Fruit fly (Drosophila melanogaster) whole organism, embryonic: ENCODE measurements around the gene Nf-YA.
A peak's percentile ranks its signal among the peaks of the same experiment; 100 is the strongest.

Source experiments
- Abd-B ChIP-seq: fragments of 200-800 bp; sonication (Bioruptor generic); optimal IDR thresholded peaks from 2 replicates; lab custom pipeline; 2018; ENCODE audit warnings: missing biosample characterization, mild to moderate bottlenecking, missing genetic modification characterization, moderate library complexity
- Atf6 ChIP-seq: fragments of 200-800 bp; sonication (Bioruptor generic); IDR thresholded peaks from 2 replicates; pipeline ENCODE4 v1.3.6; 2022; ENCODE audit warnings: missing biosample characterization, missing genetic modification characterization
- B-H1 ChIP-seq: fragments of 200-800 bp; sonication (Bioruptor generic); IDR thresholded peaks from 3 replicates; pipeline ENCODE4 v1.3.6; 2022; ENCODE audit warnings: missing biosample characterization, missing genetic modification characterization
- CG10979 ChIP-seq: fragments of 200-800 bp; sonication (Bioruptor generic); optimal IDR thresholded peaks from 2 replicates; lab custom pipeline; 2018; ENCODE audit warnings: missing biosample characterization, mild to moderate bottlenecking, missing genetic modification characterization, moderate library complexity
- CG11093 ChIP-seq: fragments of 200-800 bp; sonication (Bioruptor generic); IDR thresholded peaks from 3 replicates; pipeline ENCODE4 v1.3.6; 2022; ENCODE audit warnings: missing biosample characterization, missing genetic modification characterization
- CG11504 ChIP-seq: fragments of 200-800 bp; sonication (Bioruptor generic); optimal IDR thresholded peaks from 3 replicates; lab custom pipeline; 2019; ENCODE audit warnings: missing biosample characterization, mild to moderate bottlenecking, missing genetic modification characterization, moderate library complexity
- CG12219 ChIP-seq: fragments of 200-800 bp; sonication (Bioruptor generic); optimal IDR thresholded peaks from 3 replicates; lab custom pipeline; 2018; ENCODE audit warnings: missing biosample characterization, mild to moderate bottlenecking, missing genetic modification characterization
- CG12769 ChIP-seq: fragments of 200-800 bp; sonication (Bioruptor generic); optimal IDR thresholded peaks from 2 replicates; lab custom pipeline; 2019; ENCODE audit warnings: missing biosample characterization, mild to moderate bottlenecking, missing genetic modification characterization, moderate library complexity
- CG14860 ChIP-seq: fragments of 200-800 bp; sonication (Bioruptor generic); IDR thresholded peaks from 3 replicates; pipeline ENCODE4 v1.3.6; 2022; ENCODE audit warnings: missing biosample characterization, missing genetic modification characterization; ENCODE audit not compliant: partially characterized antibody
- CG15514 ChIP-seq: fragments of 200-800 bp; sonication (Bioruptor generic); optimal IDR thresholded peaks from 3 replicates; lab custom pipeline; 2017; ENCODE audit warnings: missing biosample characterization, missing genetic modification characterization, mild to moderate bottlenecking, moderate library complexity, missing genetic modification reagents
- CG17186 ChIP-seq: fragments of 200-800 bp; sonication (Bioruptor generic); optimal IDR thresholded peaks from 3 replicates; lab custom pipeline; 2017; ENCODE audit warnings: missing biosample characterization, missing genetic modification reagents, missing genetic modification characterization
- CG17328 ChIP-seq: fragments of 200-800 bp; sonication (Bioruptor generic); IDR thresholded peaks from 2 replicates; pipeline ENCODE4 v1.3.6; 2022; ENCODE audit warnings: missing biosample characterization, missing genetic modification characterization
- CG17359 ChIP-seq: fragments of 200-800 bp; sonication (Bioruptor generic); optimal IDR thresholded peaks from 3 replicates; lab custom pipeline; 2018; ENCODE audit warnings: missing biosample characterization, mild to moderate bottlenecking, missing genetic modification characterization, moderate library complexity
- CG2129 ChIP-seq: fragments of 200-800 bp; sonication (Bioruptor generic); IDR thresholded peaks from 2 replicates; pipeline ENCODE4 v1.3.6; 2022; ENCODE audit warnings: missing biosample characterization, missing genetic modification characterization; ENCODE audit not compliant: partially characterized antibody
- CG31365 ChIP-seq: fragments of 200-800 bp; sonication (Bioruptor generic); optimal IDR thresholded peaks from 2 replicates; lab custom pipeline; 2018; ENCODE audit warnings: missing biosample characterization, mild to moderate bottlenecking, missing genetic modification characterization
- CG32772 ChIP-seq: fragments of 200-800 bp; sonication (Bioruptor generic); IDR thresholded peaks from 2 replicates; pipeline ENCODE4 v1.3.6; 2022; ENCODE audit warnings: missing biosample characterization, missing genetic modification characterization
- CG34422 ChIP-seq: fragments of 200-800 bp; sonication (Bioruptor generic); IDR thresholded peaks from 3 replicates; pipeline ENCODE4 v1.3.6; 2022; ENCODE audit warnings: missing biosample characterization, missing genetic modification characterization
- CG4854 ChIP-seq: fragments of 200-800 bp; sonication (Bioruptor generic); optimal IDR thresholded peaks from 2 replicates; lab custom pipeline; 2016; ENCODE audit warnings: missing biosample characterization, missing genetic modification characterization, inconsistent platforms
- CG6791 ChIP-seq: fragments of 200-800 bp; sonication (Bioruptor generic); IDR thresholded peaks from 3 replicates; pipeline ENCODE4 v1.3.6; 2022; ENCODE audit warnings: missing biosample characterization, missing genetic modification characterization; ENCODE audit not compliant: partially characterized antibody
- CG7357 ChIP-seq: fragments of 200-800 bp; sonication (Bioruptor generic); IDR thresholded peaks from 3 replicates; pipeline ENCODE4 v1.3.6; 2022; ENCODE audit warnings: missing biosample characterization, missing genetic modification characterization
- CG7786 ChIP-seq: fragments of 200-800 bp; sonication (Bioruptor generic); optimal IDR thresholded peaks from 2 replicates; lab custom pipeline; 2016; ENCODE audit warnings: missing biosample characterization, missing genetic modification characterization
- Dref ChIP-seq: fragments of 200-800 bp; sonication (Bioruptor generic); IDR thresholded peaks from 2 replicates; pipeline ENCODE4 v1.3.6; 2022; ENCODE audit warnings: missing biosample characterization, missing genetic modification characterization
- Fer3 ChIP-seq: fragments of 200-800 bp; sonication (Bioruptor generic); optimal IDR thresholded peaks from 2 replicates; lab custom pipeline; 2018; ENCODE audit warnings: missing biosample characterization, mild to moderate bottlenecking, missing genetic modification characterization, moderate library complexity
- Gsc ChIP-seq: fragments of 200-800 bp; sonication (Bioruptor generic); IDR thresholded peaks from 2 replicates; pipeline ENCODE4 v1.3.6; 2022; ENCODE audit warnings: missing biosample characterization, missing genetic modification characterization
- HmgD ChIP-seq: fragments of 200-800 bp; sonication (Bioruptor generic); optimal IDR thresholded peaks from 3 replicates; lab custom pipeline; 2016; ENCODE audit warnings: missing biosample characterization, missing genetic modification characterization
- Jarid2 ChIP-seq: fragments of 200-800 bp; sonication (Bioruptor generic); optimal IDR thresholded peaks from 3 replicates; lab custom pipeline; 2017; ENCODE audit warnings: mild to moderate bottlenecking, missing biosample characterization, missing genetic modification reagents, missing genetic modification characterization
- Med ChIP-seq: fragments of 200-800 bp; sonication (Bioruptor generic); peaks from one replicate; lab custom pipeline; 2016; ENCODE audit warnings: missing biosample characterization, missing genetic modification characterization, mild to moderate bottlenecking, inconsistent platforms, moderate library complexity
- NfI ChIP-seq: fragments of 200-800 bp; sonication (Bioruptor generic); optimal IDR thresholded peaks from 3 replicates; lab custom pipeline; 2018; ENCODE audit warnings: missing biosample characterization, mild to moderate bottlenecking, missing genetic modification characterization, moderate library complexity
- ara ChIP-seq: fragments of 200-800 bp; sonication (Bioruptor generic); IDR thresholded peaks from 2 replicates; pipeline ENCODE4 v1.3.6; 2022; ENCODE audit warnings: missing biosample characterization, missing genetic modification characterization
- az2 ChIP-seq: fragments of 200-800 bp; sonication (Bioruptor generic); optimal IDR thresholded peaks from 3 replicates; lab custom pipeline; 2016; ENCODE audit warnings: missing biosample characterization, missing genetic modification characterization
- crol ChIP-seq: fragments of 200-800 bp; sonication (Bioruptor generic); IDR thresholded peaks from 2 replicates; pipeline ENCODE4 v1.3.6; 2022; ENCODE audit warnings: missing biosample characterization, missing genetic modification characterization
- crp ChIP-seq, 2 experiments: fragments of 200-800 bp; sonication (Bioruptor generic); optimal IDR thresholded peaks; 2 replicates in 1 of 2; 3 replicates in 1 of 2; lab custom pipeline; 2017; ENCODE audit warnings: missing biosample characterization in 2 of 2, missing genetic modification characterization in 2 of 2, mild to moderate bottlenecking in 1 of 2, moderate library complexity in 1 of 2
- en ChIP-seq: fragments of 200-800 bp; sonication (Bioruptor generic); optimal IDR thresholded peaks from 2 replicates; lab custom pipeline; 2016; ENCODE audit warnings: missing biosample characterization, missing genetic modification characterization
- esg ChIP-seq: fragments of 200-800 bp; sonication (Bioruptor generic); conservative IDR thresholded peaks from 2 replicates; pipeline ENCODE4 v1.3.6; 2022; ENCODE audit warnings: missing biosample characterization, missing genetic modification characterization
- fd96Cb ChIP-seq: fragments of 200-800 bp; sonication (Bioruptor generic); optimal IDR thresholded peaks from 2 replicates; lab custom pipeline; 2018; ENCODE audit warnings: missing biosample characterization, mild to moderate bottlenecking, missing genetic modification characterization, moderate library complexity
- gem ChIP-seq: fragments of 200-800 bp; sonication (Bioruptor generic); optimal IDR thresholded peaks from 2 replicates; lab custom pipeline; 2019; ENCODE audit warnings: missing biosample characterization, mild to moderate bottlenecking, missing genetic modification characterization, moderate library complexity
- jumu ChIP-seq: fragments of 200-800 bp; sonication (Bioruptor generic); optimal IDR thresholded peaks from 3 replicates; lab custom pipeline; 2016; ENCODE audit warnings: missing biosample characterization, missing genetic modification characterization
- kah ChIP-seq: fragments of 200-800 bp; sonication (Bioruptor generic); optimal IDR thresholded peaks from 2 replicates; lab custom pipeline; 2018; ENCODE audit warnings: missing biosample characterization, mild to moderate bottlenecking, missing genetic modification characterization
- lmd ChIP-seq: fragments of 200-800 bp; sonication (Bioruptor generic); IDR thresholded peaks from 2 replicates; pipeline ENCODE4 v1.3.6; 2022; ENCODE audit warnings: missing biosample characterization, missing genetic modification characterization
- mld ChIP-seq: fragments of 200-800 bp; sonication (Bioruptor generic); IDR thresholded peaks from 3 replicates; pipeline ENCODE4 v1.3.6; 2022; ENCODE audit warnings: missing biosample characterization, missing genetic modification characterization; ENCODE audit not compliant: partially characterized antibody
- otp ChIP-seq: fragments of 200-800 bp; sonication (Bioruptor generic); IDR thresholded peaks from 3 replicates; pipeline ENCODE4, ENCODE4 v1.3.6; 2022; ENCODE audit warnings: missing biosample characterization, missing genetic modification characterization
- peb ChIP-seq: fragments of 200-800 bp; sonication (Bioruptor generic); IDR thresholded peaks from 2 replicates; pipeline ENCODE4 v1.3.6; 2022; ENCODE audit warnings: missing biosample characterization, missing genetic modification characterization
- ranshi ChIP-seq: fragments of 200-800 bp; sonication (Bioruptor generic); IDR thresholded peaks from 2 replicates; pipeline ENCODE4 v1.3.6; 2022; ENCODE audit warnings: missing biosample characterization, missing genetic modification characterization
- shn ChIP-seq: fragments of 200-800 bp; sonication (Bioruptor generic); optimal IDR thresholded peaks from 3 replicates; lab custom pipeline; 2016; ENCODE audit warnings: missing biosample characterization, missing genetic modification characterization
- sisA ChIP-seq: fragments of 200-800 bp; sonication (Bioruptor generic); IDR thresholded peaks from 2 replicates; pipeline ENCODE4 v1.3.6; 2022; ENCODE audit warnings: missing biosample characterization, missing genetic modification characterization
- ssp ChIP-seq: fragments of 200-800 bp; sonication (Bioruptor generic); IDR thresholded peaks from 2 replicates; pipeline ENCODE4 v1.3.6; 2022; ENCODE audit warnings: missing biosample characterization, missing genetic modification characterization
- twi ChIP-seq: fragments of 200-800 bp; optimal IDR thresholded peaks from 2 replicates; lab custom pipeline; 2019; ENCODE audit warnings: missing biosample characterization, mild to moderate bottlenecking, missing genetic modification characterization, moderate library complexity
- wdn ChIP-seq: fragments of 200-800 bp; sonication (Bioruptor generic); IDR thresholded peaks from 2 replicates; pipeline ENCODE4 v1.3.6; 2022; ENCODE audit warnings: missing biosample characterization, missing genetic modification characterization
- zfh1 ChIP-seq: fragments of 200-800 bp; sonication (Bioruptor generic); IDR thresholded peaks from 3 replicates; pipeline ENCODE4 v1.3.6; 2022; ENCODE audit warnings: missing biosample characterization, missing genetic modification characterization

Gene Nf-YA

dm6 chr3L:9461670-9462246 lies 19.7 kb upstream of the Nf-YA start:
- TF ChIP-seq esg (GFP tag; lab: Robert Waterston, UW) (0 out of 2 replicates have a peak, but pooled peaks have one; percentile 28), Gsc (GFP tag; lab: Robert Waterston, UW) (0 out of 2 replicates have a peak, but pooled peaks have one; percentile 27), Med (GFP tag; lab: Kevin White, UChicago) (peak; percentile 95), CG17328 (GFP tag; lab: Robert Waterston, UW) (peak; percentile 65), Dref (GFP tag; lab: Robert Waterston, UW) (no peak), Atf6 (GFP tag; lab: Robert Waterston, UW) (peak; percentile 36), ranshi (GFP tag; lab: Robert Waterston, UW) (peak; percentile 35; the same call in 1 of the 2 replicates), ara (GFP tag; lab: Robert Waterston, UW) (peak; percentile 66; the same call in 1 of the 2 replicates), CG10979 (tag; lab: Kevin White, UChicago) (no peak), CG32772 (peak; percentile 49), CG12219 (GFP tag; lab: Kevin White, UChicago) (peak; percentile 18), CG31365 (no peak), mld (GFP tag; lab: Robert Waterston, UW) (peak; percentile 48; the same call in 1 of the 3 replicates), ssp (GFP tag; lab: Robert Waterston, UW) (peak; percentile 25; the same call in 1 of the 2 replicates), CG4854 (GFP tag; lab: Kevin White, UChicago) (no peak), peb (peak; percentile 12; the same call in 1 of the 2 replicates), gem (tag; lab: Kevin White, UChicago) (peak; percentile 18), CG14860 (no peak), CG12769 (tag; lab: Kevin White, UChicago) (peak; percentile 53), B-H1 (GFP tag; lab: Robert Waterston, UW) (peak; percentile 18; the same call in 2 of the 3 replicates), Fer3 (tag; lab: Kevin White, UChicago) (peak; percentile 17), lmd (GFP tag; lab: Robert Waterston, UW) (peak; percentile 61), HmgD (GFP tag; lab: Kevin White, UChicago) (no peak), CG6791 (GFP tag; lab: Robert Waterston, UW) (peak; percentile 46; the same call in 1 of the 3 replicates), az2 (GFP tag; lab: Kevin White, UChicago) (no peak), CG11093 (GFP tag; lab: Robert Waterston, UW) (no peak), otp (GFP tag; lab: Robert Waterston, UW) (peak; percentile 42; the same call in 2 of the 3 replicates), CG2129 (GFP tag; lab: Robert Waterston, UW) (no peak), kah (GFP tag; lab: Kevin White, UChicago) (peak; percentile 59), CG34422 (peak; percentile 41; the same call in 1 of the 3 replicates), jumu (GFP tag; lab: Kevin White, UChicago) (peak; percentile 58), wdn (peak; percentile 54; the same call in 1 of the 2 replicates), Jarid2 (peak; percentile 10), crp (GFP tag; optimal IDR thresholded peaks at IDR 0.05; lab: Kevin White, UChicago) (peak in 1 of 2 experiments; percentile 17), CG7357 (GFP tag; lab: Robert Waterston, UW) (peak; percentile 10; the same call in 1 of the 3 replicates), CG17186 (GFP tag; lab: Kevin White, UChicago) (peak; percentile 30), twi (peak; percentile 11), CG15514 (GFP tag; lab: Kevin White, UChicago) (peak; percentile 21), en (GFP tag; lab: Kevin White, UChicago) (no peak), shn (GFP tag; lab: Kevin White, UChicago) (peak; percentile 52), CG17359 (peak; percentile 65), crol (0 out of 2 replicates have a peak, but pooled peaks have one; percentile 9), CG11504 (tag; lab: Kevin White, UChicago) (no peak), sisA (GFP tag; lab: Robert Waterston, UW) (peak; percentile 41), fd96Cb (peak; percentile 42), Abd-B (peak; percentile 63), CG7786 (GFP tag; lab: Kevin White, UChicago) (peak; percentile 27), zfh1 (GFP tag; lab: Robert Waterston, UW) (0 out of 3 replicates have a peak, but pooled peaks have one; percentile 51), NfI (GFP tag; lab: Kevin White, UChicago) (peak; percentile 43)
